Fruit fly (Drosophila melanogaster) ovary, adult (tissue): ENCODE data around the gene brv3.

ENCODE experiments used
- CG17801 ChIP-seq: fragments of 200-800 bp; optimal IDR thresholded peaks from 2 replicates; lab custom pipeline; 2019; ENCODE audit warnings: missing biosample characterization, mild to moderate bottlenecking, missing genetic modification characterization, moderate library complexity; ENCODE audit not compliant: partially characterized antibody

brv3 gene

dm6 chrX:2581793-2582503 is 42.4 kb downstream of the brv3 start:
- no peak for TF ChIP-seq CG17801 (GFP tag; lab: Kevin White, UChicago)

- no peak for TF ChIP-seq CG17801 (GFP tag; lab: Kevin White, UChicago)
Observed at dm6 chrX:2580319-2581008, 43.9 kb downstream of the brv3 start, which contains the start of the genes Vha36-3 and AANATL7. Gene Vha36-3 (minus strand): TSS chrX:2580560. Gene AANATL7 (plus strand): TSS chrX:2580958.
